Fruit fly (Drosophila melanogaster) whole organism, embryonic: Measurements from ENCODE around the gene mRpL20.

Source experiments
- CG10147 ChIP-seq: fragments of 200-800 bp; sonication (Bioruptor generic); optimal IDR thresholded peaks from 2 replicates; lab custom pipeline; 2019; ENCODE audit warnings: missing biosample characterization, mild to moderate bottlenecking, missing genetic modification characterization, moderate library complexity
- CG11695 ChIP-seq: fragments of 200-800 bp; sonication (Bioruptor generic); IDR thresholded peaks from 3 replicates; pipeline ENCODE4 v1.3.6; 2022; ENCODE audit warnings: missing biosample characterization, missing genetic modification characterization
- CG12104 ChIP-seq: fragments of 200-800 bp; sonication (Bioruptor generic); optimal IDR thresholded peaks from 3 replicates; lab custom pipeline; 2016; ENCODE audit warnings: missing biosample characterization, missing genetic modification characterization
- CG15011 ChIP-seq: fragments of 200-800 bp; sonication (Bioruptor generic); optimal IDR thresholded peaks from 3 replicates; lab custom pipeline; 2018; ENCODE audit warnings: missing biosample characterization, mild to moderate bottlenecking, missing genetic modification characterization
- CG1792 ChIP-seq: fragments of 200-800 bp; sonication (Bioruptor generic); optimal IDR thresholded peaks from 2 replicates; lab custom pipeline; 2016; ENCODE audit warnings: missing biosample characterization, missing genetic modification characterization
- CG2678 ChIP-seq: fragments of 200-800 bp; sonication (Bioruptor generic); optimal IDR thresholded peaks from 3 replicates; lab custom pipeline; 2019; ENCODE audit warnings: missing biosample characterization, mild to moderate bottlenecking, missing genetic modification characterization, moderate library complexity
- CG31224 ChIP-seq: fragments of 200-800 bp; sonication (Bioruptor generic); IDR thresholded peaks from 2 replicates; pipeline ENCODE4 v1.3.6; 2022; ENCODE audit warnings: missing biosample characterization, missing genetic modification characterization
- CG3163 ChIP-seq: fragments of 200-800 bp; sonication (Bioruptor generic); optimal IDR thresholded peaks from 3 replicates; lab custom pipeline; 2016; ENCODE audit warnings: missing biosample characterization, missing genetic modification characterization
- CG33557 ChIP-seq: fragments of 200-800 bp; sonication (Bioruptor generic); optimal IDR thresholded peaks from 2 replicates; lab custom pipeline; 2019; ENCODE audit warnings: missing biosample characterization, mild to moderate bottlenecking, missing genetic modification characterization, moderate library complexity
- CG34224 ChIP-seq: fragments of 200-800 bp; sonication (Bioruptor generic); IDR thresholded peaks from 3 replicates; pipeline ENCODE4 v1.3.6; 2022; ENCODE audit warnings: missing biosample characterization, missing genetic modification characterization; ENCODE audit not compliant: partially characterized antibody
- CG3838 ChIP-seq: fragments of 200-800 bp; sonication (Bioruptor generic); optimal IDR thresholded peaks from 3 replicates; lab custom pipeline; 2016; ENCODE audit warnings: missing biosample characterization, missing genetic modification characterization
- CG4854 ChIP-seq: fragments of 200-800 bp; sonication (Bioruptor generic); optimal IDR thresholded peaks from 2 replicates; lab custom pipeline; 2016; ENCODE audit warnings: missing biosample characterization, missing genetic modification characterization, inconsistent platforms
- CG6791 ChIP-seq: fragments of 200-800 bp; sonication (Bioruptor generic); IDR thresholded peaks from 3 replicates; pipeline ENCODE4 v1.3.6; 2022; ENCODE audit warnings: missing biosample characterization, missing genetic modification characterization; ENCODE audit not compliant: partially characterized antibody
- CG7839 ChIP-seq: fragments of 200-800 bp; sonication (Bioruptor generic); optimal IDR thresholded peaks from 3 replicates; lab custom pipeline; 2018; ENCODE audit warnings: missing biosample characterization, mild to moderate bottlenecking, missing genetic modification characterization, moderate library complexity
- CG9437 ChIP-seq: fragments of 200-800 bp; sonication (Bioruptor generic); optimal IDR thresholded peaks from 2 replicates; lab custom pipeline; 2018; ENCODE audit warnings: missing biosample characterization, mild to moderate bottlenecking, missing genetic modification characterization
- CoRest ChIP-seq: fragments of 200-800 bp; sonication (Bioruptor generic); optimal IDR thresholded peaks from 3 replicates; lab custom pipeline; 2018; ENCODE audit warnings: missing biosample characterization, mild to moderate bottlenecking, missing genetic modification characterization, moderate library complexity
- Dip2 ChIP-seq: fragments of 200-800 bp; sonication (Bioruptor generic); IDR thresholded peaks from 2 replicates; pipeline ENCODE4 v1.3.6; 2022; ENCODE audit warnings: missing biosample characterization, missing genetic modification characterization
- ERR ChIP-seq: fragments of 200-800 bp; sonication (Bioruptor generic); optimal IDR thresholded peaks from 2 replicates; lab custom pipeline; 2016; ENCODE audit warnings: missing biosample characterization, missing genetic modification characterization
- Hmr ChIP-seq: fragments of 200-800 bp; sonication (Bioruptor generic); optimal IDR thresholded peaks from 3 replicates; lab custom pipeline; 2017; ENCODE audit warnings: mild to moderate bottlenecking, missing biosample characterization, missing genetic modification reagents, missing genetic modification characterization
- Hmx ChIP-seq: fragments of 200-800 bp; sonication (Bioruptor generic); optimal IDR thresholded peaks from 2 replicates; lab custom pipeline; 2016; ENCODE audit warnings: missing biosample characterization, missing genetic modification characterization
- Lpt ChIP-seq: fragments of >200 bp; optimal IDR thresholded peaks from 2 replicates; lab custom pipeline; 2018; ENCODE audit warnings: missing biosample characterization, missing genetic modification characterization
- MTF-1 ChIP-seq: fragments of 200-800 bp; sonication (Bioruptor generic); optimal IDR thresholded peaks from 2 replicates; lab custom pipeline; 2018; ENCODE audit warnings: missing biosample characterization, mild to moderate bottlenecking, missing genetic modification characterization, borderline replicate concordance
- NC2β ChIP-seq: fragments of 200-800 bp; sonication (Bioruptor generic); optimal IDR thresholded peaks from 2 replicates; lab custom pipeline; 2016; ENCODE audit warnings: missing biosample characterization, missing genetic modification characterization
- Optix ChIP-seq: fragments of 200-800 bp; sonication (Bioruptor generic); IDR thresholded peaks from 3 replicates; pipeline ENCODE4 v1.3.6; 2022; ENCODE audit warnings: missing biosample characterization, missing genetic modification characterization
- Poxn ChIP-seq: fragments of 200-800 bp; sonication (Bioruptor generic); IDR thresholded peaks from 2 replicates; pipeline ENCODE4 v1.3.6; 2022; ENCODE audit warnings: missing biosample characterization, missing genetic modification characterization
- Ravus ChIP-seq: fragments of 200-800 bp; sonication (Bioruptor generic); IDR thresholded peaks from 2 replicates; pipeline ENCODE4 v1.3.6; 2022; ENCODE audit warnings: missing biosample characterization, missing genetic modification characterization
- Rx ChIP-seq: fragments of 200-800 bp; sonication (Bioruptor generic); IDR thresholded peaks from 2 replicates; pipeline ENCODE4 v1.3.6; 2022; ENCODE audit warnings: missing biosample characterization, missing genetic modification characterization
- Scr ChIP-seq: fragments of 200-800 bp; sonication (Bioruptor generic); IDR thresholded peaks from 2 replicates; pipeline ENCODE4 v1.3.6; 2022; ENCODE audit warnings: missing biosample characterization, missing genetic modification characterization; ENCODE audit not compliant: partially characterized antibody
- Taf1 ChIP-seq: fragments of 200-800 bp; sonication (Bioruptor generic); IDR thresholded peaks from 2 replicates; pipeline ENCODE4 v1.3.6; 2022; ENCODE audit warnings: missing biosample characterization, missing genetic modification characterization
- Xbp1 ChIP-seq: fragments of 200-800 bp; sonication (Bioruptor generic); optimal IDR thresholded peaks from 3 replicates; lab custom pipeline; 2016; ENCODE audit warnings: missing biosample characterization, mild to moderate bottlenecking, missing genetic modification characterization
- ap ChIP-seq: fragments of 200-800 bp; sonication (Bioruptor generic); IDR thresholded peaks from 2 replicates; pipeline ENCODE4 v1.3.6; 2022; ENCODE audit warnings: missing biosample characterization, missing genetic modification characterization
- br ChIP-seq: fragments of >200 bp; optimal IDR thresholded peaks from 2 replicates; lab custom pipeline; 2017
- btn ChIP-seq: fragments of 200-800 bp; sonication (Bioruptor generic); optimal IDR thresholded peaks from 2 replicates; lab custom pipeline; 2016; ENCODE audit warnings: missing biosample characterization, missing genetic modification characterization
- chm ChIP-seq: fragments of 200-800 bp; sonication (Bioruptor generic); IDR thresholded peaks from 2 replicates; pipeline ENCODE4 v1.3.6; 2022; ENCODE audit warnings: missing biosample characterization, missing genetic modification characterization
- ci ChIP-seq: fragments of 200-800 bp; sonication (Bioruptor generic); IDR thresholded peaks from 3 replicates; pipeline ENCODE4 v1.3.6; 2022; ENCODE audit warnings: missing biosample characterization, missing genetic modification characterization
- dm ChIP-seq: fragments of 200-800 bp; sonication (Bioruptor generic); optimal IDR thresholded peaks from 3 replicates; lab custom pipeline; 2016; ENCODE audit warnings: missing biosample characterization, missing genetic modification characterization
- fd96Cb ChIP-seq: fragments of 200-800 bp; sonication (Bioruptor generic); optimal IDR thresholded peaks from 2 replicates; lab custom pipeline; 2018; ENCODE audit warnings: missing biosample characterization, mild to moderate bottlenecking, missing genetic modification characterization, moderate library complexity
- gem ChIP-seq: fragments of 200-800 bp; sonication (Bioruptor generic); optimal IDR thresholded peaks from 2 replicates; lab custom pipeline; 2019; ENCODE audit warnings: missing biosample characterization, mild to moderate bottlenecking, missing genetic modification characterization, moderate library complexity
- jigr1 ChIP-seq: fragments of 200-800 bp; sonication (Bioruptor generic); IDR thresholded peaks from 3 replicates; pipeline ENCODE4 v1.3.6; 2022; ENCODE audit warnings: missing biosample characterization, missing genetic modification characterization
- knrl ChIP-seq: fragments of 200-800 bp; sonication (Bioruptor generic); IDR thresholded peaks from 3 replicates; pipeline ENCODE4 v1.3.6; 2022; ENCODE audit warnings: missing biosample characterization, missing genetic modification characterization; ENCODE audit not compliant: partially characterized antibody
- psq ChIP-seq: fragments of 200-800 bp; sonication (Bioruptor generic); optimal IDR thresholded peaks from 2 replicates; lab custom pipeline; 2017; ENCODE audit warnings: missing biosample characterization, missing genetic modification characterization
- pzg ChIP-seq: fragments of 200-800 bp; sonication (Bioruptor generic); optimal IDR thresholded peaks from 3 replicates; lab custom pipeline; 2018; ENCODE audit warnings: missing biosample characterization, mild to moderate bottlenecking, missing genetic modification characterization, moderate library complexity
- scrt ChIP-seq: fragments of 200-800 bp; sonication (Bioruptor generic); optimal IDR thresholded peaks from 2 replicates; lab custom pipeline; 2018; ENCODE audit warnings: missing biosample characterization, mild to moderate bottlenecking, missing genetic modification characterization, moderate library complexity
- sens ChIP-seq: fragments of 200-800 bp; sonication (Bioruptor generic); peaks from one replicate; lab custom pipeline; 2016; ENCODE audit warnings: missing biosample characterization, missing genetic modification characterization
- sima ChIP-seq: fragments of 200-800 bp; sonication (Bioruptor generic); optimal IDR thresholded peaks from 2 replicates; lab custom pipeline; 2016; ENCODE audit warnings: missing biosample characterization, missing genetic modification characterization
- sna ChIP-seq: fragments of 200-800 bp; sonication (Bioruptor generic); IDR thresholded peaks from 2 replicates; pipeline ENCODE4 v1.3.6; 2022; ENCODE audit warnings: missing biosample characterization, missing genetic modification characterization; ENCODE audit not compliant: partially characterized antibody
- stc ChIP-seq: fragments of 200-800 bp; sonication (Bioruptor generic); IDR thresholded peaks from 2 replicates; pipeline ENCODE4 v1.3.6; 2022; ENCODE audit warnings: missing biosample characterization, missing genetic modification characterization
- vfl ChIP-seq: fragments of 200-800 bp; sonication (Bioruptor generic); optimal IDR thresholded peaks from 2 replicates; lab custom pipeline; 2016; ENCODE audit warnings: missing biosample characterization, missing genetic modification characterization
- wek ChIP-seq: fragments of 200-800 bp; sonication (Bioruptor generic); optimal IDR thresholded peaks from 3 replicates; lab custom pipeline; 2018; ENCODE audit warnings: missing biosample characterization, mild to moderate bottlenecking, missing genetic modification characterization, moderate library complexity
- zf30C ChIP-seq: fragments of 200-800 bp; sonication (Bioruptor generic); optimal IDR thresholded peaks from 3 replicates; lab custom pipeline; 2018; ENCODE audit warnings: missing biosample characterization, mild to moderate bottlenecking, missing genetic modification characterization

Gene mRpL20

DNA sequence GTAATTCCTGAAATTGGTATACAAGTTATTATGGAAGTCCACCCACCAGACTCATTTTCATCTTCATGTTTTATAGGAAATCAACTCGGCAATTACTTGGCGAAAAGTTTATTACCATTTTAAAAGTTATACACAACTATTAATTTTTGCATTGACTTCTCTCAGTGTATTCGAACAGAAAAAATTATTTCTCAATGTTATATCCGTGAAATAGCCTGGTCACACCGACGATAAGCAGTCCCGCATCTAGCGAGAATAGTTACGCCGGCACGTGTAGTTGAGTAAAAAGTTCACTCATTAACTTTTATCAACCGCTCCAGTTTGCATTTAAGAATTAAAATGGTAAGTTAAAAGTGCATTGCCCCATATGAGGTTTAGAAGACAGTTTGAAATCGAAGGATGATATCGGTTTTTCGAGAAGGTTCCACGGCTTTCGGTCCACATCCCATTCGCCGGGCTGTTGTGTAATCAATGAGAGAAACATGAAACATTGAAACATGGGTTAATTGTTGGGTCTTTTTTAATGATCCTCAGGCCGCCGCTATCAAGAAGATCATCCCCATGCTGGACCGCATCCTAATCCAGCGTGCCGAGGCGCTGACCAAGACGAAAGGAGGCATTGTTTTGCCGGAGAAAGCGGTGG, 1.7 kb downstream of the mRpL20 start, which contains the start of gene CG11267 (continued):
- TF ChIP-seq CG11695 (GFP tag; lab: Robert Waterston, UW) (peak; percentile 86), MTF-1 (GFP tag; lab: Kevin White, UChicago) (peak; percentile 71), CG9437 (GFP tag; lab: Kevin White, UChicago) (peak; percentile 18), CG10147 (GFP tag; lab: Kevin White, UChicago) (peak; percentile 87), CG6791 (peak; percentile 44; the same call in 1 of the 3 replicates), Optix (GFP tag; lab: Robert Waterston, UW) (peak; percentile 52; the same call in 1 of the 3 replicates), sens (GFP tag; lab: Kevin White, UChicago) (peak; percentile 93), vfl (GFP tag; lab: Kevin White, UChicago) (peak; percentile 71), Dip2 (GFP tag; lab: Robert Waterston, UW) (peak; percentile 29; the same call in 1 of the 2 replicates), CG33557 (GFP tag; lab: Kevin White, UChicago) (peak; percentile 45), CG31224 (GFP tag; lab: Robert Waterston, UW) (peak; percentile 87), Rx (GFP tag; lab: Robert Waterston, UW) (peak; percentile 91), pzg (GFP tag; lab: Kevin White, UChicago) (peak; percentile 51), Hmx (GFP tag; lab: Kevin White, UChicago) (peak; percentile 12), sna (GFP tag; lab: Robert Waterston, UW) (no peak), psq (GFP tag; lab: Kevin White, UChicago) (peak; percentile 1), CG12104 (GFP tag; lab: Kevin White, UChicago) (peak; percentile 85), fd96Cb (peak; percentile 85), Scr (GFP tag; lab: Robert Waterston, UW) (no peak), dm (peak; percentile 43), chm (GFP tag; lab: Robert Waterston, UW) (no peak; the same call in 1 of the 2 replicates), sima (GFP tag; lab: Kevin White, UChicago) (peak; percentile 17), CG3163 (GFP tag; lab: Kevin White, UChicago) (peak; percentile 12), gem (peak; percentile 89), CG15011 (GFP tag; lab: Kevin White, UChicago) (peak; percentile 72), br (lab: Kevin White, UChicago) (no peak), NC2β (GFP tag; lab: Kevin White, UChicago) (peak; percentile 30), knrl (GFP tag; lab: Robert Waterston, UW) (no peak), zf30C (peak; percentile 94), CG4854 (GFP tag; lab: Kevin White, UChicago) (peak; percentile 64), Taf1 (GFP tag; lab: Robert Waterston, UW) (peak; percentile 92), CG3838 (GFP tag; lab: Kevin White, UChicago) (no peak), wek (GFP tag; lab: Kevin White, UChicago) (peak; percentile 74), btn (GFP tag; lab: Kevin White, UChicago) (peak; percentile 34), Xbp1 (GFP tag; lab: Kevin White, UChicago) (peak; percentile 84), ci (GFP tag; lab: Robert Waterston, UW) (peak; percentile 89), Lpt (no peak), ERR (GFP tag; lab: Kevin White, UChicago) (peak; percentile 33), CoRest (tag; lab: Kevin White, UChicago) (peak; percentile 84), CG1792 (peak; percentile 74), Poxn (peak; percentile 66; the same call in 1 of the 2 replicates), CG34224 (peak; percentile 37; the same call in 2 of the 3 replicates), stc (GFP tag; lab: Robert Waterston, UW) (peak; percentile 94), CG2678 (tag; lab: Kevin White, UChicago) (peak; percentile 92), ap (GFP tag; lab: Robert Waterston, UW) (peak; percentile 91), jigr1 (GFP tag; lab: Robert Waterston, UW) (peak; percentile 5; the same call in 1 of the 3 replicates), Ravus (peak; percentile 57), scrt (GFP tag; lab: Kevin White, UChicago) (peak; percentile 81), Hmr (GFP tag; lab: Kevin White, UChicago) (peak; percentile 81), CG7839 (tag; lab: Kevin White, UChicago) (peak; percentile 93)
